Worm (Caenorhabditis elegans): ENCODE results near the gene maa-1.

Gene maa-1

DNA sequence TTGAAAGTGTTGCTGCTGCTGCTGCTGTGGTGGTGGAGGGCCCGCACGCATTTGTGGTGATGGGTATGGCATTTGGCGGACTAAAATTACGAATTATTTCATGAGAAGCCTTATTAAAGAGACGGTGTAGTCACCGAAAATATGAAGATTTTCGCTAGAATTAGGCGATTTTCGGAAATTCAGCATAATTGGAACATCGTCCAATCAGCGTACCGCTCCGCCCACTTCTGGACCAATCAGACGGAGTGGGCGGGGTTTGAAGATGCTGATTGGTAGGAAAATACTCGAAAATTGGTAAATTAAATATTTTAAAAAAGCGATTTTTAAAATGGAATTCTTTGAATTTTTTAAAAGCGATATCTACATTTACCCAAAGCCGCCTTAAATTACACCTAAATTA lies 43.8 kb upstream of the maa-1 start:
- TF ChIP-seq zag-1 (tag; optimal IDR thresholded peaks at IDR 0.05) (no peak), lsy-2 (tag; optimal IDR thresholded peaks at IDR 0.05) (no peak), ceh-82 (tag; optimal IDR thresholded peaks at IDR 0.05) (no peak), dmd-4 (tag; optimal IDR thresholded peaks at IDR 0.05) (no peak), ztf-1 (GFP tag; conservative IDR thresholded peaks at IDR 0.05) (no peak), mab-5 (tag; optimal IDR thresholded peaks at IDR 0.05) (no peak), unc-62 (GFP tag; optimal IDR thresholded peaks at IDR 0.05) (no peak), crh-2 (tag; optimal IDR thresholded peaks at IDR 0.05) (no peak), nhr-10 (tag; optimal IDR thresholded peaks at IDR 0.05) (no peak), nhr-11 (tag; optimal IDR thresholded peaks at IDR 0.05) (no peak), nhr-237 (tag; optimal IDR thresholded peaks at IDR 0.05) (no peak), lin-13 (GFP tag; optimal IDR thresholded peaks at IDR 0.05) (no peak), mdl-1 (tag; optimal IDR thresholded peaks at IDR 0.05) (no peak)

ce11 chrIII:11862149-11862548 lies 39.8 kb upstream of the maa-1 start, which contains the start of gene Y56A3A.2:
Y56A3A.2 (minus strand) TSS chrIII:11862249.
- TF ChIP-seq snpc-4 (tag; optimal IDR thresholded peaks at IDR 0.05) (no peak), dmd-4 (tag; optimal IDR thresholded peaks at IDR 0.05) (no peak), ztf-4 (tag; optimal IDR thresholded peaks at IDR 0.05) (no peak), elt-1 (tag; optimal IDR thresholded peaks at IDR 0.05) (no peak), elt-3 (tag; optimal IDR thresholded peaks at IDR 0.05) (no peak), ama-1 (optimal IDR thresholded peaks at IDR 0.05) (no peak), egl-27 (tag; optimal IDR thresholded peaks at IDR 0.05) (no peak), lin-39 (tag; optimal IDR thresholded peaks at IDR 0.05) (no peak), nhr-6 (tag; optimal IDR thresholded peaks at IDR 0.05) (no peak), skn-1 (tag; optimal IDR thresholded peaks at IDR 0.05) (no peak), mbf-1 (tag; optimal IDR thresholded peaks at IDR 0.05) (no peak), nhr-25 (tag; optimal IDR thresholded peaks at IDR 0.05) (no peak), nhr-10 (tag; optimal IDR thresholded peaks at IDR 0.05) (no peak), peb-1 (tag; optimal IDR thresholded peaks at IDR 0.05) (no peak), blmp-1 (tag; optimal IDR thresholded peaks at IDR 0.05; ENCODE audit: insufficient read depth) (no peak), sem-4 (tag; optimal IDR thresholded peaks at IDR 0.05) (no peak), nhr-11 (tag; optimal IDR thresholded peaks at IDR 0.05) (no peak)

DNA sequence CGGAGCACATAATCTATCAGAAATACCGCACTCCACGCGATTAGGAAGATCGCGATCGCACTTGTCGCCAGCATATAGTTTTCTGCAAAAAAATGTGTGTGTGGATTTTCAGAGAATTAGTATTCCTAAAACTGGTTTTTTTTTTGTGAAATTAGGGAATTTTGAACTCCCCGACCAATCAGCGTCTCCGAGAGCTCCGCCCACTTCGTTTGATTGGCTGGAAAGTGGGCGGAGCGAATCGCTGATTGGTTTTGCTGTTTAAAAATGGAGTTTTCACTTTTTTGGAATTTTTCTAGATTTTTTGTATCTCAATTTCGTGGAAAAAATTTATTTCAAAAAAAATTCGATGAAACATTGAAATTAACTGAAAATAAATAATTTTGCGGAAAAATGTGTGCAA lies 38.8 kb upstream of the maa-1 start:
- TF ChIP-seq blmp-1 (tag; optimal IDR thresholded peaks at IDR 0.05; ENCODE audit: insufficient read depth) (no peak), aly-2 (tag; optimal IDR thresholded peaks at IDR 0.05) (no peak), peb-1 (tag; optimal IDR thresholded peaks at IDR 0.05) (no peak), ceh-16 (tag; optimal IDR thresholded peaks at IDR 0.05) (no peak), C34F6.9 (tag; optimal IDR thresholded peaks at IDR 0.05) (no peak), dmd-4 (tag; optimal IDR thresholded peaks at IDR 0.05) (no peak), ztf-1 (GFP tag; conservative IDR thresholded peaks at IDR 0.05) (no peak), fos-1 (tag; optimal IDR thresholded peaks at IDR 0.05) (no peak), unc-55 (GFP tag; optimal IDR thresholded peaks at IDR 0.05) (no peak), R02D3.7 (tag; optimal IDR thresholded peaks at IDR 0.05) (no peak), Y55F3AM.14 (GFP tag; optimal IDR thresholded peaks at IDR 0.05) (no peak), lin-39 (tag; optimal IDR thresholded peaks at IDR 0.05) (no peak), elt-3 (tag; optimal IDR thresholded peaks at IDR 0.05) (no peak), nhr-77 (tag; optimal IDR thresholded peaks at IDR 0.05) (no peak), alr-1 (tag; optimal IDR thresholded peaks at IDR 0.05) (no peak), lin-11 (tag; optimal IDR thresholded peaks at IDR 0.05) (no peak), mdl-1 (tag; optimal IDR thresholded peaks at IDR 0.05) (no peak), unc-39 (tag; optimal IDR thresholded peaks at IDR 0.05) (no peak), sma-3 (GFP tag; optimal IDR thresholded peaks at IDR 0.05) (no peak), ZK546.5 (tag; optimal IDR thresholded peaks at IDR 0.05) (no peak)

- TF ChIP-seq mbf-1 (tag; optimal IDR thresholded peaks at IDR 0.05) (no peak), ztf-4 (tag; optimal IDR thresholded peaks at IDR 0.05) (no peak), ztf-11 (tag; optimal IDR thresholded peaks at IDR 0.05) (no peak), sem-4 (tag; optimal IDR thresholded peaks at IDR 0.05) (no peak), unc-39 (tag; optimal IDR thresholded peaks at IDR 0.05) (no peak)
Measured at ce11 chrIII:11856852-11857251, 34.5 kb upstream of the maa-1 start.
